Worm (Caenorhabditis elegans) whole organism, L2 larva: ENCODE data around the gene amph-1.
A peak's percentile ranks its signal among the peaks of the same experiment; 100 is the strongest.

ENCODE experiments used
- C34F6.9 ChIP-seq: fragments of 150-350 bp; optimal IDR thresholded peaks from 2 replicates; lab custom pipeline; 2014; ENCODE audit warnings: missing biosample characterization, missing genetic modification characterization
- R02D3.7 ChIP-seq: fragments of 150-350 bp; optimal IDR thresholded peaks from 2 replicates; lab custom pipeline; 2014; ENCODE audit warnings: missing biosample characterization, missing genetic modification characterization
- Y55F3AM.14 ChIP-seq: fragments of 200-800 bp; sonication (Bioruptor generic); optimal IDR thresholded peaks from 2 replicates; lab custom pipeline; 2018; ENCODE audit warnings: mild to moderate bottlenecking, missing genetic modification characterization, missing compliant biosample characterization
- ZK546.5 ChIP-seq: sonication (generic microtip); optimal IDR thresholded peaks from 2 replicates; lab custom pipeline; 2017; ENCODE audit warnings: missing biosample characterization, missing genetic modification characterization
- alr-1 ChIP-seq: fragments of 150-350 bp; optimal IDR thresholded peaks from 2 replicates; lab custom pipeline; 2014; ENCODE audit warnings: missing biosample characterization, missing genetic modification characterization
- aly-2 ChIP-seq: fragments of 150-350 bp; optimal IDR thresholded peaks from 2 replicates; lab custom pipeline; 2014; ENCODE audit warnings: missing biosample characterization, missing genetic modification characterization
- blmp-1 ChIP-seq: sonication (generic microtip); optimal IDR thresholded peaks from 2 replicates; lab custom pipeline; 2017; ENCODE audit warnings: missing genetic modification characterization, mild to moderate bottlenecking, missing compliant biosample characterization, antibody characterized with exemption, moderate library complexity; ENCODE audit not compliant: insufficient read depth
- ceh-16 ChIP-seq: fragments of 150-350 bp; optimal IDR thresholded peaks from 2 replicates; lab custom pipeline; 2014; ENCODE audit warnings: missing biosample characterization, missing genetic modification characterization
- ceh-82 ChIP-seq: fragments of 150-350 bp; optimal IDR thresholded peaks from 2 replicates; lab custom pipeline; 2014; ENCODE audit warnings: missing biosample characterization, missing genetic modification characterization
- dmd-4 ChIP-seq: sonication (generic microtip); optimal IDR thresholded peaks from 2 replicates; lab custom pipeline; 2017; ENCODE audit warnings: missing biosample characterization, missing genetic modification characterization
- egl-27 ChIP-seq: sonication (generic microtip); optimal IDR thresholded peaks from 3 replicates; lab custom pipeline; 2017; ENCODE audit warnings: missing biosample characterization, missing genetic modification reagents, missing genetic modification characterization
- elt-3 ChIP-seq: sonication (generic microtip); optimal IDR thresholded peaks from 2 replicates; lab custom pipeline; 2017; ENCODE audit warnings: missing biosample characterization, missing genetic modification characterization
- lin-11 ChIP-seq: fragments of 150-350 bp; sonication (generic microtip); optimal IDR thresholded peaks from 2 replicates; lab custom pipeline; 2014; ENCODE audit warnings: missing biosample characterization, missing genetic modification characterization, inconsistent platforms, mixed read lengths
- lin-13 ChIP-seq: fragments of 150-350 bp; optimal IDR thresholded peaks from 2 replicates; lab custom pipeline; 2014; ENCODE audit warnings: missing biosample characterization, missing genetic modification reagents, missing genetic modification characterization
- lin-39 ChIP-seq: fragments of 150-350 bp; optimal IDR thresholded peaks from 2 replicates; lab custom pipeline; 2014; ENCODE audit warnings: missing biosample characterization, missing genetic modification reagents, missing genetic modification characterization
- mbf-1 ChIP-seq: sonication (generic microtip); optimal IDR thresholded peaks from 2 replicates; lab custom pipeline; 2017; ENCODE audit warnings: missing biosample characterization, missing genetic modification characterization
- nhr-12 ChIP-seq: fragments of 150-350 bp; optimal IDR thresholded peaks from 2 replicates; lab custom pipeline; 2014; ENCODE audit warnings: missing biosample characterization, missing genetic modification characterization
- nhr-129 ChIP-seq: fragments of 150-350 bp; optimal IDR thresholded peaks from 2 replicates; lab custom pipeline; 2014; ENCODE audit warnings: missing biosample characterization, missing genetic modification characterization
- nhr-21 ChIP-seq: fragments of 150-350 bp; optimal IDR thresholded peaks from 2 replicates; lab custom pipeline; 2014; ENCODE audit warnings: missing biosample characterization, missing genetic modification characterization
- nhr-237 ChIP-seq: fragments of 150-350 bp; optimal IDR thresholded peaks from 2 replicates; lab custom pipeline; 2014; ENCODE audit warnings: missing biosample characterization, missing genetic modification characterization
- nhr-25 ChIP-seq: fragments of 150-350 bp; sonication (generic microtip); optimal IDR thresholded peaks from 3 replicates; lab custom pipeline; 2014; ENCODE audit warnings: missing biosample characterization, missing genetic modification characterization
- nhr-77 ChIP-seq: fragments of 150-350 bp; optimal IDR thresholded peaks from 2 replicates; lab custom pipeline; 2014; ENCODE audit warnings: missing biosample characterization, missing genetic modification characterization
- peb-1 ChIP-seq: fragments of 150-350 bp; optimal IDR thresholded peaks from 2 replicates; lab custom pipeline; 2014; ENCODE audit warnings: missing biosample characterization, missing genetic modification characterization
- sem-4 ChIP-seq: fragments of 150-350 bp; optimal IDR thresholded peaks from 2 replicates; lab custom pipeline; 2014; ENCODE audit warnings: missing biosample characterization, missing genetic modification reagents, missing genetic modification characterization
- sma-3 ChIP-seq: sonication (generic microtip); optimal IDR thresholded peaks from 2 replicates; lab custom pipeline; 2016; ENCODE audit warnings: missing genetic modification reagents, missing genetic modification characterization, missing compliant biosample characterization
- sma-9 ChIP-seq, 2 experiments: fragments of 150-350 bp in 1 of 2; sonication (generic microtip) in 1 of 2; optimal IDR thresholded peaks; 2 replicates each; lab custom pipeline; 2014 to 2016; ENCODE audit warnings: missing genetic modification characterization in 2 of 2, mild to moderate bottlenecking in 1 of 2, missing biosample characterization in 1 of 2, missing compliant biosample characterization in 1 of 2, missing genetic modification reagents in 1 of 2, moderate library complexity in 1 of 2
- snpc-4 ChIP-seq: fragments of 150-350 bp; optimal IDR thresholded peaks from 2 replicates; lab custom pipeline; 2014; ENCODE audit warnings: missing biosample characterization, missing genetic modification characterization
- unc-39 ChIP-seq: fragments of 150-350 bp; optimal IDR thresholded peaks from 2 replicates; lab custom pipeline; 2014; ENCODE audit warnings: missing biosample characterization, missing genetic modification characterization
- unc-55 ChIP-seq: fragments of 150-350 bp; sonication (generic microtip); optimal IDR thresholded peaks from 3 replicates; lab custom pipeline; 2014; ENCODE audit warnings: missing biosample characterization, missing genetic modification reagents, missing genetic modification characterization
- unc-62 ChIP-seq: fragments of 150-350 bp; optimal IDR thresholded peaks from 2 replicates; lab custom pipeline; 2014; ENCODE audit warnings: missing biosample characterization, missing genetic modification reagents, missing genetic modification characterization
- zag-1 ChIP-seq: fragments of 150-350 bp; optimal IDR thresholded peaks from 2 replicates; lab custom pipeline; 2014; ENCODE audit warnings: missing biosample characterization, missing genetic modification characterization
- ztf-1 ChIP-seq: fragments of 200-800 bp; sonication (Bioruptor generic); conservative IDR thresholded peaks from 2 replicates; pipeline ENCODE4 v1.3.6; 2022; ENCODE audit warnings: missing genetic modification characterization, missing compliant biosample characterization
- ztf-11 ChIP-seq: sonication (generic microtip); optimal IDR thresholded peaks from 2 replicates; lab custom pipeline; 2017; ENCODE audit warnings: missing biosample characterization, missing genetic modification characterization
- ztf-4 ChIP-seq: fragments of 150-350 bp; optimal IDR thresholded peaks from 2 replicates; lab custom pipeline; 2014; ENCODE audit warnings: missing biosample characterization, missing genetic modification characterization

amph-1 gene

ce11 chrIV:9641925-9642324 is 5.7 kb downstream of the amph-1 start, which contains the start of gene del-2:
del-2 (minus strand) TSS chrIV:9642025.
- TF ChIP-seq sma-9 (GFP tag; optimal IDR thresholded peaks at IDR 0.05; lab: Kevin White, UChicago) (no peak), sma-9 (tag; optimal IDR thresholded peaks at IDR 0.05; lab: Kevin White, UChicago) (no peak), nhr-237 (tag; lab: Kevin White, UChicago) (no peak), lin-39 (tag; lab: Kevin White, UChicago) (no peak), nhr-129 (tag; lab: Kevin White, UChicago) (no peak), ztf-11 (tag; lab: Kevin White, UChicago) (no peak), unc-62 (GFP tag; lab: Kevin White, UChicago) (no peak), lin-11 (tag; lab: Kevin White, UChicago) (no peak)

ce11 chrIV:9634848-9635247 is 12.8 kb downstream of the amph-1 start, which contains the start of gene mca-1:
mca-1 (minus strand) TSS chrIV:9634948.
- no peak for TF ChIP-seq nhr-77 (tag; lab: Kevin White, UChicago)
- TF ChIP-seq ztf-4: no peak
- TF ChIP-seq nhr-25 (tag; lab: Kevin White, UChicago): no peak
- TF ChIP-seq Y55F3AM.14 (GFP tag; lab: Kevin White, UChicago): no peak
- no peak for TF ChIP-seq zag-1 (tag; lab: Kevin White, UChicago)
- no peak for TF ChIP-seq sem-4
- no peak for TF ChIP-seq ZK546.5
- TF ChIP-seq egl-27 (tag; lab: Kevin White, UChicago): no peak
- no peak for TF ChIP-seq blmp-1 (tag; lab: Kevin White, UChicago)
- no peak for TF ChIP-seq lin-13 (GFP tag; lab: Kevin White, UChicago)
- no peak for TF ChIP-seq ceh-82 (tag; lab: Kevin White, UChicago)
- TF ChIP-seq ztf-11 (tag; lab: Kevin White, UChicago): no peak
- no peak for TF ChIP-seq peb-1 (tag; lab: Kevin White, UChicago)
- TF ChIP-seq, all 48 proteins: peak for 0

ce11 chrIV:9633889-9634288 is 13.8 kb downstream of the amph-1 start:
- TF ChIP-seq peb-1 (tag; lab: Kevin White, UChicago) (no peak), egl-27 (tag; lab: Kevin White, UChicago) (no peak), unc-62 (GFP tag; lab: Kevin White, UChicago) (no peak), aly-2 (tag; lab: Kevin White, UChicago) (no peak), blmp-1 (tag; lab: Kevin White, UChicago) (peak; percentile 54), ztf-1 (GFP tag; lab: Robert Waterston, UW) (no peak), snpc-4 (no peak), alr-1 (tag; lab: Kevin White, UChicago) (no peak), sma-9 (GFP tag; optimal IDR thresholded peaks at IDR 0.05; lab: Kevin White, UChicago) (no peak), sma-9 (tag; optimal IDR thresholded peaks at IDR 0.05; lab: Kevin White, UChicago) (no peak), sma-3 (GFP tag; lab: Kevin White, UChicago) (peak; percentile 62), unc-55 (GFP tag; lab: Kevin White, UChicago) (no peak), nhr-77 (tag; lab: Kevin White, UChicago) (no peak), nhr-21 (tag; lab: Kevin White, UChicago) (no peak)

- TF ChIP-seq nhr-25 (tag; lab: Kevin White, UChicago): peak; percentile 4
- peak; percentile 53 for TF ChIP-seq sma-9 (GFP tag; optimal IDR thresholded peaks at IDR 0.05; lab: Kevin White, UChicago)
- no peak for TF ChIP-seq sma-9 (tag; optimal IDR thresholded peaks at IDR 0.05; lab: Kevin White, UChicago)
- no peak for TF ChIP-seq egl-27 (tag; lab: Kevin White, UChicago)
- peak; percentile 15 for TF ChIP-seq sma-3 (GFP tag; lab: Kevin White, UChicago)
Measured at ce11 chrIV:9632966-9633494, 14.6 kb downstream of the amph-1 start.

ce11 chrIV:9632094-9632493 is 15.6 kb downstream of the amph-1 start:
- TF ChIP-seq alr-1 (tag; lab: Kevin White, UChicago) (no peak), lin-13 (GFP tag; lab: Kevin White, UChicago) (no peak), ztf-4 (no peak), nhr-129 (tag; lab: Kevin White, UChicago) (no peak), ztf-1 (GFP tag; lab: Robert Waterston, UW) (no peak), unc-55 (GFP tag; lab: Kevin White, UChicago) (no peak), nhr-77 (tag; lab: Kevin White, UChicago) (no peak), R02D3.7 (tag; lab: Kevin White, UChicago) (no peak), ceh-16 (tag; lab: Kevin White, UChicago) (no peak), aly-2 (tag; lab: Kevin White, UChicago) (no peak), dmd-4 (tag; lab: Kevin White, UChicago) (no peak), elt-3 (tag; lab: Kevin White, UChicago) (no peak), ztf-11 (tag; lab: Kevin White, UChicago) (no peak), sma-3 (GFP tag; lab: Kevin White, UChicago) (no peak), peb-1 (tag; lab: Kevin White, UChicago) (no peak), mbf-1 (tag; lab: Kevin White, UChicago) (no peak), C34F6.9 (tag; lab: Kevin White, UChicago) (no peak), sma-9 (GFP tag; optimal IDR thresholded peaks at IDR 0.05; lab: Kevin White, UChicago) (peak; percentile 58), sma-9 (tag; optimal IDR thresholded peaks at IDR 0.05; lab: Kevin White, UChicago) (no peak), blmp-1 (tag; lab: Kevin White, UChicago) (peak; percentile 40), unc-39 (no peak), nhr-12 (tag; lab: Kevin White, UChicago) (no peak), nhr-21 (tag; lab: Kevin White, UChicago) (peak; percentile 28)
